Fruit fly (Drosophila melanogaster) whole organism: ENCODE data around the gene CG9970.

ENCODE experiments used
- CG8478 ChIP-seq: fragments of >200 bp; optimal IDR thresholded peaks from 2 replicates; lab custom pipeline; 2018; ENCODE audit warnings: inconsistent platforms
- EcR ChIP-seq, 2 experiments: fragments of >200 bp; optimal IDR thresholded peaks; 2 replicates each; lab custom pipeline; 2017; ENCODE audit warnings: missing biosample characterization in 2 of 2, missing genetic modification characterization in 2 of 2, missing genetic modification reagents in 2 of 2
- pan ChIP-seq: fragments of >200 bp; optimal IDR thresholded peaks from 2 replicates; lab custom pipeline; 2017
- psq ChIP-seq: fragments of >200 bp; optimal IDR thresholded peaks from 2 replicates; lab custom pipeline; 2017
- usp ChIP-seq: fragments of >200 bp; optimal IDR thresholded peaks from 2 replicates; lab custom pipeline; 2017; ENCODE audit warnings: missing biosample characterization, missing genetic modification characterization, mixed read lengths

- TF ChIP-seq CG8478 (lab: Kevin White, UChicago) (no peak), EcR (GFP tag; optimal IDR thresholded peaks at IDR 0.05; lab: Kevin White, UChicago) (no peak), usp (GFP tag; lab: Kevin White, UChicago) (no peak), pan (lab: Kevin White, UChicago) (no peak), psq (lab: Kevin White, UChicago) (no peak)
These were observed 21.7 kb downstream of the CG9970 start, which contains the start of gene Shab for dm6 chr3L:2894750-2895149.
